Worm (Caenorhabditis elegans): ENCODE measurements around the gene Y61A9LA.1.

The Y61A9LA.1 gene

DNA sequence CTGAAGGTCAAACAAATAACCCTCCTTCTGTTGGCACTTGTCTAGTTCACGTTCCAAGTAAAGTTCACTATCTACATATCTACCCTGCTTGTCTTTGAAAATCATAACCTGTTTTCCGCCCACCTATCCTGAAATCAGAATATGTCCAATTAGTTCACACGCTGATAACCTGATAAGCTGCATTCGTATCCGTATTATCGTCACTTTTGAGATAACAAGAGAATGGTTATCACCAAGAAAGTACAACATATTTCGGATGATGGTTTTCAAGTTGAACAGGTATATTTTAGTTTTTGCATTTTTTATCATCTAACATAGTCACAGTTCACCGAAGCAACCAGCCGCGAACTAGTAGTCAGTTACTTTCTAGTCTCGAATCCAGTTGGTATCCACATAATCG is 5.7 kb downstream of the Y61A9LA.1 start:
- TF ChIP-seq ztf-3 (GFP tag; optimal IDR thresholded peaks at IDR 0.05), result no peak
- TF ChIP-seq ceh-27 (GFP tag; optimal IDR thresholded peaks at IDR 0.05), result no peak
- TF ChIP-seq cebp-1 (GFP tag; IDR thresholded peaks at IDR 0.05), result no peak
- no peak for TF ChIP-seq cebp-1 (tag; optimal IDR thresholded peaks at IDR 0.05)
- TF ChIP-seq dpff-1 (tag; optimal IDR thresholded peaks at IDR 0.05), result no peak
- TF ChIP-seq tbx-9 (tag; optimal IDR thresholded peaks at IDR 0.05; ENCODE audit: borderline replicate concordance), result no peak
- no peak for TF ChIP-seq ceh-100 (GFP tag; IDR thresholded peaks at IDR 0.05)
- TF ChIP-seq F39B2.1 (GFP tag; IDR thresholded peaks at IDR 0.05), result no peak
- no peak for TF ChIP-seq attf-5 (GFP tag; optimal IDR thresholded peaks at IDR 0.05)
- TF ChIP-seq repo-1 (tag; optimal IDR thresholded peaks at IDR 0.05), result no peak
- TF ChIP-seq sptf-2 (GFP tag; optimal IDR thresholded peaks at IDR 0.05), result no peak
- no peak for TF ChIP-seq ekl-4 (GFP tag; IDR thresholded peaks at IDR 0.05)
- TF ChIP-seq tbp1 (GFP tag; optimal IDR thresholded peaks at IDR 0.05), result no peak
- no peak for TF ChIP-seq nhr-179 (tag; optimal IDR thresholded peaks at IDR 0.05)
- no peak for TF ChIP-seq B0019.2 (GFP tag; conservative IDR thresholded peaks at IDR 0.05)
- TF ChIP-seq zfh-2 (GFP tag; conservative IDR thresholded peaks at IDR 0.05), result no peak

DNA sequence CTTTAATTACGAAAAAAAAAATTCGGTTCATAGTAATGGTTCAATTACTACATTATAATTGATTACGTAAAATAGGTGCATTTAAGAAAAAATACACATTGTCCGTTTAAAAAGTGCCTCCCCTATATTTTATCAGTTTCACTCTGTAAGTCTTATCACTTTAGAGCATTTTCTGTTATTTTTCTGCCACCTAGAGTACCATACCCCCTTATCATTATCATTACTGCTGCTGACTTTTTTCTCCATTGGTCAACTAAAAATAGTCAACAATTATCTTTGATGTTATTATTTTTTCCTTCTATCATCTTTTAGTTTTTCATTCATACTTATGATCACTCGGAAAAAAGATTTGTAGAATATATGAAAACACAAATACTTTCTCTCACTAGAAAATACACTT is 13.4 kb downstream of the Y61A9LA.1 start:
- no peak for TF ChIP-seq pha-4 (tag; optimal IDR thresholded peaks at IDR 0.05)
- TF ChIP-seq snpc-3.4 (tag; optimal IDR thresholded peaks at IDR 0.05), result no peak
- TF ChIP-seq bed-2 (GFP tag; IDR thresholded peaks at IDR 0.05), result no peak
- no peak for TF ChIP-seq ekl-4 (GFP tag; IDR thresholded peaks at IDR 0.05)
- no peak for TF ChIP-seq T07F8.4 (tag; optimal IDR thresholded peaks at IDR 0.05)
- no peak for TF ChIP-seq ceh-100 (GFP tag; IDR thresholded peaks at IDR 0.05)

DNA sequence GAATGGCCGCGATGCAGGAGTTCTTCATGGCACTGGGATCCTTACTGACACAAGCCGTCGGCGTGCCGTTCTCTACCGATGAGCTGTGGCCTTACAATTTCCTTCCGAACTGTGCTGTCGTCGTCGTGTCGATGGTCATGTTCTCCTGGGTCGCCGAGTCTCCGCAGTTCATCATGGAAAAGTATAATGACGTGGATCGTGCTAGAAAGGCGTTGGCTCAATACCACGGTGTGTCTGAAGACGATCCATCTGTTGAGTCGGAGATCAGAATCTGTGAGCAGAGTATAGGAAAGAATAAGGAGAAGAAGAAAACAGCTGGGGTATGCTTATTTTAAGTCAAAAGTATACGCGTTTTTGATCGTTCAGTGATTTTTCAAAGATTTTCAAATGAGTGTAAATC is 14.1 kb downstream of the Y61A9LA.1 start:
- TF ChIP-seq attf-5 (GFP tag; optimal IDR thresholded peaks at IDR 0.05) (no peak), zfh-2 (GFP tag; conservative IDR thresholded peaks at IDR 0.05) (peak; percentile 71; the same call in 1 of the 2 replicates)

ce11 chrV:4606828-4607227 is 21.7 kb downstream of the Y61A9LA.1 start, which contains the start of gene txt-6:
Gene txt-6, minus strand, starts transcription at chrV:4606928.
- no peak for TF ChIP-seq sea-2 (GFP tag; IDR thresholded peaks at IDR 0.05)
- no peak for TF ChIP-seq T26A5.8 (tag; optimal IDR thresholded peaks at IDR 0.05)
- no peak for TF ChIP-seq T07F8.4 (tag; optimal IDR thresholded peaks at IDR 0.05)
- no peak for TF ChIP-seq ceh-100 (GFP tag; IDR thresholded peaks at IDR 0.05)
- no peak for TF ChIP-seq chd-7 (tag; optimal IDR thresholded peaks at IDR 0.05)
- no peak for TF ChIP-seq ama-1 (optimal IDR thresholded peaks at IDR 0.05)
- no peak for TF ChIP-seq ama-1 (GFP tag; optimal IDR thresholded peaks at IDR 0.05)
- no peak for TF ChIP-seq hrde-1 (tag; optimal IDR thresholded peaks at IDR 0.05; ENCODE audit: borderline replicate concordance)
- no peak for TF ChIP-seq pha-4 (tag; optimal IDR thresholded peaks at IDR 0.05)
- no peak for TF ChIP-seq tbx-9 (tag; optimal IDR thresholded peaks at IDR 0.05; ENCODE audit: borderline replicate concordance)
- no peak for TF ChIP-seq lin-26 (GFP tag; IDR thresholded peaks at IDR 0.05)
- TF ChIP-seq aptf-2 (GFP tag; conservative IDR thresholded peaks at IDR 0.05), result no peak
- TF ChIP-seq somi-1 (GFP tag; optimal IDR thresholded peaks at IDR 0.05), result no peak
- no peak for TF ChIP-seq hmg-1.2 (GFP tag; IDR thresholded peaks at IDR 0.05)
- no peak for TF ChIP-seq ZK185.1 (tag; optimal IDR thresholded peaks at IDR 0.05; ENCODE audit: poor library complexity, severe bottlenecking)
- no peak for TF ChIP-seq B0035.1 (tag; optimal IDR thresholded peaks at IDR 0.05)
- TF ChIP-seq snpc-4 (GFP tag; optimal IDR thresholded peaks at IDR 0.05), result no peak
- no peak for TF ChIP-seq snpc-4 (tag; optimal IDR thresholded peaks at IDR 0.05)

Data from whole organism, young adult.